Worm (Caenorhabditis elegans) whole organism, L4 larva: Measurements from ENCODE around the gene sand-1.
A peak's percentile ranks its signal among the peaks of the same experiment; 100 is the strongest.

Source experiments
- D1046.2 ChIP-seq: fragments of 200-800 bp; sonication (Bioruptor generic); IDR thresholded peaks from 2 replicates; pipeline ENCODE4 v1.3.6; 2022; ENCODE audit warnings: missing genetic modification characterization, missing compliant biosample characterization
- F10B5.3 ChIP-seq: sonication (generic microtip); optimal IDR thresholded peaks from 2 replicates; lab custom pipeline; 2016; ENCODE audit warnings: mild to moderate bottlenecking, missing genetic modification characterization, missing compliant biosample characterization
- F26F4.8 ChIP-seq: fragments of 200-800 bp; sonication (Bioruptor generic); conservative IDR thresholded peaks from 2 replicates; pipeline ENCODE4 v1.3.6; 2022; ENCODE audit warnings: missing genetic modification characterization, missing compliant biosample characterization
- F44E2.7 ChIP-seq: fragments of 200-800 bp; sonication (Bioruptor generic); IDR thresholded peaks from 2 replicates; pipeline ENCODE4 v2.1.2; 2022; ENCODE audit warnings: missing genetic modification characterization, missing compliant biosample characterization
- R02D3.7 ChIP-seq: fragments of 150-350 bp; sonication (generic microtip); optimal IDR thresholded peaks from 3 replicates; lab custom pipeline; 2014; ENCODE audit warnings: missing biosample characterization, missing genetic modification characterization
- T20F7.1 ChIP-seq: fragments of 200-800 bp; sonication (Bioruptor generic); optimal IDR thresholded peaks from 2 replicates; lab custom pipeline; 2018; ENCODE audit warnings: mild to moderate bottlenecking, missing genetic modification characterization, missing compliant biosample characterization
- T26A8.4 ChIP-seq: fragments of 200-800 bp; sonication (Bioruptor generic); IDR thresholded peaks from 2 replicates; pipeline ENCODE4 v1.3.6; 2022; ENCODE audit warnings: missing genetic modification characterization, missing compliant biosample characterization
- Y105C5A.15 ChIP-seq: fragments of 200-800 bp; sonication (Bioruptor generic); IDR thresholded peaks from 2 replicates; pipeline ENCODE4 v1.3.6; 2022; ENCODE audit warnings: missing genetic modification characterization, missing compliant biosample characterization
- Y75B8A.6 ChIP-seq: fragments of 200-800 bp; sonication (Bioruptor generic); IDR thresholded peaks from 2 replicates; pipeline ENCODE4 v1.3.6; 2022; ENCODE audit warnings: missing genetic modification reagents, missing genetic modification characterization, missing compliant biosample characterization
- ZK337.2 ChIP-seq: fragments of 200-800 bp; sonication (Bioruptor generic); IDR thresholded peaks from 2 replicates; pipeline ENCODE4 v1.3.6; 2022; ENCODE audit warnings: missing genetic modification reagents, missing genetic modification characterization, missing compliant biosample characterization
- ZK546.5 ChIP-seq, 2 experiments: sonication (generic microtip); optimal IDR thresholded peaks; 2 replicates each; lab custom pipeline; 2017; ENCODE audit warnings: missing biosample characterization in 2 of 2, missing genetic modification characterization in 2 of 2
- aha-1 ChIP-seq: fragments of 150-350 bp; peaks from one replicate; lab custom pipeline; 2014; ENCODE audit warnings: missing biosample characterization, missing genetic modification characterization
- aly-2 ChIP-seq: sonication (generic microtip); optimal IDR thresholded peaks from 2 replicates; lab custom pipeline; 2018; ENCODE audit warnings: missing biosample characterization, missing genetic modification characterization
- arid-1 ChIP-seq: fragments of 200-800 bp; sonication (Bioruptor generic); conservative IDR thresholded peaks from 2 replicates; pipeline ENCODE4 v1.3.6; 2022; ENCODE audit warnings: missing genetic modification reagents, missing genetic modification characterization, missing compliant biosample characterization
- attf-4 ChIP-seq: sonication (generic microtip); optimal IDR thresholded peaks from 3 replicates; lab custom pipeline; 2017; ENCODE audit warnings: missing biosample characterization, missing genetic modification characterization
- ceh-62 ChIP-seq: sonication (generic microtip); optimal IDR thresholded peaks from 2 replicates; lab custom pipeline; 2017; ENCODE audit warnings: missing biosample characterization, missing genetic modification characterization
- ces-1 ChIP-seq: fragments of 150-350 bp; sonication (generic microtip); optimal IDR thresholded peaks from 4 replicates; lab custom pipeline; 2014; ENCODE audit warnings: missing biosample characterization, missing genetic modification reagents, missing genetic modification characterization
- cey-2 ChIP-seq: sonication (generic microtip); optimal IDR thresholded peaks from 3 replicates; lab custom pipeline; 2017; ENCODE audit warnings: missing genetic modification characterization, mild to moderate bottlenecking, missing compliant biosample characterization, antibody characterized with exemption, borderline replicate concordance; ENCODE audit not compliant: insufficient read depth
- ctbp-1 ChIP-seq: fragments of 200-800 bp; sonication (Bioruptor generic); IDR thresholded peaks from 2 replicates; pipeline ENCODE4 v1.3.6; 2022; ENCODE audit warnings: missing genetic modification reagents, missing genetic modification characterization, missing compliant biosample characterization
- daf-16 ChIP-seq, 3 experiments: sonication (generic microtip); optimal IDR thresholded peaks; 2 replicates each; lab custom pipeline; 2016 to 2017; ENCODE audit warnings: missing genetic modification characterization in 3 of 3, missing genetic modification reagents in 3 of 3, mild to moderate bottlenecking in 2 of 3, missing compliant biosample characterization in 2 of 3, missing biosample characterization in 1 of 3, moderate library complexity in 1 of 3
- daf-19 ChIP-seq: fragments of 200-800 bp; sonication (Bioruptor generic); conservative IDR thresholded peaks from 2 replicates; pipeline ENCODE4 v1.3.6; 2022; ENCODE audit warnings: missing genetic modification characterization, missing compliant biosample characterization
- dmd-8 ChIP-seq: fragments of 200-800 bp; sonication (Bioruptor generic); IDR thresholded peaks from 2 replicates; pipeline ENCODE4 v1.3.6; 2022; ENCODE audit warnings: missing genetic modification characterization, missing compliant biosample characterization
- dpl-1 ChIP-seq: fragments of 150-350 bp; optimal IDR thresholded peaks from 2 replicates; lab custom pipeline; 2014; ENCODE audit warnings: missing biosample characterization, missing genetic modification reagents, missing genetic modification characterization
- gei-8 ChIP-seq: fragments of 200-800 bp; sonication (Bioruptor generic); optimal IDR thresholded peaks from 2 replicates; lab custom pipeline; 2018; ENCODE audit warnings: mild to moderate bottlenecking, missing genetic modification characterization, missing compliant biosample characterization
- hif-1 ChIP-seq, 2 experiments: sonication (generic microtip); optimal IDR thresholded peaks; 2 replicates each; lab custom pipeline; 2016 to 2017; ENCODE audit warnings: missing compliant biosample characterization in 2 of 2, missing genetic modification characterization in 2 of 2, missing genetic modification reagents in 2 of 2, missing genotype in 2 of 2, mild to moderate bottlenecking in 1 of 2
- hlh-11 ChIP-seq: fragments of 200-800 bp; sonication (Bioruptor generic); optimal IDR thresholded peaks from 2 replicates; lab custom pipeline; 2018; ENCODE audit warnings: mild to moderate bottlenecking, missing genetic modification characterization, missing compliant biosample characterization
- hmg-1.1 ChIP-seq: fragments of 200-800 bp; sonication (Bioruptor generic); IDR thresholded peaks from 2 replicates; pipeline ENCODE4 v1.3.6; 2022; ENCODE audit warnings: missing genetic modification reagents, missing genetic modification characterization, missing compliant biosample characterization
- jun-1 ChIP-seq: fragments of 150-350 bp; optimal IDR thresholded peaks from 2 replicates; lab custom pipeline; 2014; ENCODE audit warnings: missing biosample characterization, missing genetic modification reagents, missing genetic modification characterization
- lin-38 ChIP-seq: fragments of 200-800 bp; sonication (Bioruptor generic); IDR thresholded peaks from 2 replicates; pipeline ENCODE4 v1.3.6; 2022; ENCODE audit warnings: missing genetic modification reagents, missing genetic modification characterization, missing compliant biosample characterization
- lsy-2 ChIP-seq, 2 experiments: fragments of 150-350 bp in 1 of 2; sonication (generic microtip) in 1 of 2; optimal IDR thresholded peaks; 2 replicates each; lab custom pipeline; 2014 to 2017; ENCODE audit warnings: missing biosample characterization in 2 of 2, missing genetic modification characterization in 2 of 2
- madf-5 ChIP-seq, 2 experiments: fragments of 200-800 bp; sonication (Bioruptor generic); IDR thresholded peaks; 2 replicates each; pipeline ENCODE4 v1.3.6; 2022; ENCODE audit warnings: missing compliant biosample characterization in 2 of 2, missing genetic modification characterization in 2 of 2
- madf-9 ChIP-seq: fragments of 200-800 bp; sonication (Bioruptor generic); conservative IDR thresholded peaks from 2 replicates; pipeline ENCODE4 v1.3.6; 2022; ENCODE audit warnings: missing genetic modification reagents, missing genetic modification characterization, missing compliant biosample characterization
- mxl-3 ChIP-seq: fragments of 200-800 bp; sonication (Bioruptor generic); optimal IDR thresholded peaks from 2 replicates; lab custom pipeline; 2018; ENCODE audit warnings: mild to moderate bottlenecking, missing genetic modification characterization, missing compliant biosample characterization
- nhr-10 ChIP-seq: fragments of 150-350 bp; optimal IDR thresholded peaks from 2 replicates; lab custom pipeline; 2014; ENCODE audit warnings: missing biosample characterization, missing genetic modification characterization
- nhr-11 ChIP-seq: fragments of 150-350 bp; optimal IDR thresholded peaks from 2 replicates; lab custom pipeline; 2014; ENCODE audit warnings: missing biosample characterization, missing genetic modification characterization
- nhr-42 ChIP-seq: fragments of 200-800 bp; sonication (Bioruptor generic); IDR thresholded peaks from 2 replicates; pipeline ENCODE4 v1.3.6; 2022; ENCODE audit warnings: missing genetic modification characterization, missing compliant biosample characterization
- nhr-48 ChIP-seq: sonication (generic microtip); optimal IDR thresholded peaks from 2 replicates; lab custom pipeline; 2016; ENCODE audit warnings: mild to moderate bottlenecking, missing genetic modification characterization, missing compliant biosample characterization
- nhr-6 ChIP-seq: fragments of 150-350 bp; optimal IDR thresholded peaks from 2 replicates; lab custom pipeline; 2014; ENCODE audit warnings: missing biosample characterization, missing genetic modification characterization
- sdz-12 ChIP-seq: fragments of 200-800 bp; sonication (Bioruptor generic); optimal IDR thresholded peaks from 2 replicates; lab custom pipeline; 2018; ENCODE audit warnings: mild to moderate bottlenecking, missing genetic modification characterization, missing compliant biosample characterization
- set-16 ChIP-seq: fragments of 200-800 bp; sonication (Bioruptor generic); IDR thresholded peaks from 2 replicates; pipeline ENCODE4 v1.3.6; 2022; ENCODE audit warnings: missing genetic modification reagents, missing genetic modification characterization, missing compliant biosample characterization
- skn-1 ChIP-seq: fragments of 150-350 bp; optimal IDR thresholded peaks from 2 replicates; lab custom pipeline; 2014; ENCODE audit warnings: missing biosample characterization, missing genetic modification characterization
- snpc-1.2 ChIP-seq: fragments of 200-800 bp; sonication (Bioruptor generic); IDR thresholded peaks from 2 replicates; pipeline ENCODE4 v1.3.6; 2022; ENCODE audit warnings: missing genetic modification reagents, missing genetic modification characterization, missing compliant biosample characterization
- snpc-4 ChIP-seq: fragments of 150-350 bp; optimal IDR thresholded peaks from 2 replicates; lab custom pipeline; 2014; ENCODE audit warnings: missing biosample characterization, missing genetic modification characterization
- spr-3 ChIP-seq: fragments of 200-800 bp; sonication (Bioruptor generic); optimal IDR thresholded peaks from 2 replicates; lab custom pipeline; 2018; ENCODE audit warnings: mild to moderate bottlenecking, missing genetic modification characterization, missing compliant biosample characterization
- tag-97 ChIP-seq: fragments of 200-800 bp; sonication (Bioruptor generic); IDR thresholded peaks from 2 replicates; pipeline ENCODE4 v1.3.6; 2022; ENCODE audit warnings: missing genetic modification characterization, missing compliant biosample characterization
- unc-130 ChIP-seq: sonication (generic microtip); optimal IDR thresholded peaks from 2 replicates; lab custom pipeline; 2016; ENCODE audit warnings: missing genetic modification reagents, missing genetic modification characterization, missing compliant biosample characterization
- unc-39 ChIP-seq: sonication (generic microtip); optimal IDR thresholded peaks from 2 replicates; lab custom pipeline; 2017; ENCODE audit warnings: missing biosample characterization, missing genetic modification characterization
- unc-62 ChIP-seq, 3 experiments: fragments of 150-350 bp in 1 of 3; sonication (generic microtip); optimal IDR thresholded peaks in 2 of 3; peaks in 1 of 3; 1 replicate in 1 of 3; 2 replicates in 2 of 3; lab custom pipeline; 2014 to 2017; ENCODE audit warnings: missing biosample characterization in 3 of 3, missing genetic modification characterization in 3 of 3, missing genetic modification reagents in 3 of 3, missing genotype in 1 of 3
- vab-7 ChIP-seq: fragments of 200-800 bp; sonication (Bioruptor generic); IDR thresholded peaks from 2 replicates; pipeline ENCODE4 v1.3.6; 2022; ENCODE audit warnings: missing genetic modification reagents, missing genetic modification characterization, missing compliant biosample characterization
- ztf-11 ChIP-seq: fragments of 150-350 bp; optimal IDR thresholded peaks from 2 replicates; lab custom pipeline; 2014; ENCODE audit warnings: missing biosample characterization, missing genetic modification characterization

Gene sand-1

DNA sequence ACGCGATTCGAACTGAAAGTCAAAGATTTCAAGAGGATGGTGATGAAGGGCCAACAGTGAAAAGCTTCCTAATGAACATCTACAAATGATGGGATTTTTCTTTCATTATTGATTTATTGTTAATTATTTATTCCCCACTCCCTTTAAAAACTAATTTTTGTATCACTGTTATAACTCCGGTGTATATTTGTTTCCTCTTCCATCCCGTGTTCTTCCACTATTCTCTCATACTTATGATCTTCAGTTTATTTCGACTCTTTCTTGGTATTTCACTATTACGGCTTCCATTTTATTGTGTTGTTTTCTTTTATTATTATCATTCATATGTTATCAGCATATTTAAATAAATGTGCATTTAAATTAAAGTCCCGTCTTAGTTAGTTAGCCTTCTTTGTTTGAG is 7.7 kb downstream of the sand-1 start (continued):
- TF ChIP-seq T20F7.1 (no peak), vab-7 (GFP tag; lab: Robert Waterston, UW) (no peak), jun-1 (no peak), dpl-1 (GFP tag; lab: Kevin White, UChicago) (no peak), D1046.2 (no peak), ztf-11 (no peak), daf-16 (GFP tag; optimal IDR thresholded peaks at IDR 0.05; lab: Kevin White, UChicago) (no peak), daf-16 (tag; optimal IDR thresholded peaks at IDR 0.05; lab: Kevin White, UChicago) (peak; percentile 61), tag-97 (GFP tag; lab: Robert Waterston, UW) (no peak), dmd-8 (GFP tag; lab: Robert Waterston, UW) (no peak), set-16 (GFP tag; lab: Robert Waterston, UW) (no peak), F26F4.8 (GFP tag; lab: Robert Waterston, UW) (no peak), T26A8.4 (GFP tag; lab: Robert Waterston, UW) (no peak), ZK546.5 (tag; optimal IDR thresholded peaks at IDR 0.05; lab: Kevin White, UChicago) (no peak), attf-4 (tag; lab: Kevin White, UChicago) (no peak), snpc-1.2 (no peak), Y75B8A.6 (GFP tag; lab: Robert Waterston, UW) (no peak), snpc-4 (tag; lab: Kevin White, UChicago) (no peak), gei-8 (GFP tag; lab: Kevin White, UChicago) (no peak), hlh-11 (tag; lab: Kevin White, UChicago) (no peak), sdz-12 (GFP tag; lab: Kevin White, UChicago) (no peak), arid-1 (GFP tag; lab: Robert Waterston, UW) (no peak), R02D3.7 (tag; lab: Kevin White, UChicago) (no peak), aha-1 (tag; lab: Kevin White, UChicago) (no peak)

ce11 chrIV:5374946-5375345 is 8.3 kb downstream of the sand-1 start:
- TF ChIP-seq unc-39 (tag; lab: Kevin White, UChicago) (no peak), ZK337.2 (GFP tag; lab: Robert Waterston, UW) (no peak), nhr-10 (tag; lab: Kevin White, UChicago) (no peak), lsy-2 (tag; optimal IDR thresholded peaks at IDR 0.05; lab: Kevin White, UChicago) (no peak), ceh-62 (tag; lab: Kevin White, UChicago) (no peak), daf-19 (no peak), ces-1 (GFP tag; lab: Kevin White, UChicago) (no peak), nhr-6 (no peak), set-16 (GFP tag; lab: Robert Waterston, UW) (no peak), D1046.2 (peak; percentile 25; the same call in 1 of the 2 replicates), lin-38 (GFP tag; lab: Robert Waterston, UW) (no peak), madf-5 (GFP tag; IDR thresholded peaks at IDR 0.05; lab: Robert Waterston, UW) (no peak), spr-3 (no peak), mxl-3 (GFP tag; lab: Kevin White, UChicago) (no peak), hmg-1.1 (GFP tag; lab: Robert Waterston, UW) (no peak), nhr-48 (no peak), unc-130 (GFP tag; lab: Kevin White, UChicago) (no peak), F44E2.7 (GFP tag; lab: Robert Waterston, UW) (no peak), nhr-42 (no peak), vab-7 (GFP tag; lab: Robert Waterston, UW) (no peak), cey-2 (tag; lab: Kevin White, UChicago) (no peak), aha-1 (tag; lab: Kevin White, UChicago) (peak; percentile 53), skn-1 (tag; lab: Kevin White, UChicago) (no peak), Y105C5A.15 (peak; percentile 60; the same call in 1 of the 2 replicates), nhr-11 (tag; lab: Kevin White, UChicago) (no peak), ctbp-1 (no peak), arid-1 (GFP tag; lab: Robert Waterston, UW) (no peak), unc-62 (GFP tag; optimal IDR thresholded peaks at IDR 0.05 in 1 of 2; lab: Kevin White, UChicago) (no peak), unc-62 (tag; optimal IDR thresholded peaks at IDR 0.05; lab: Kevin White, UChicago) (no peak), hif-1 (tag; optimal IDR thresholded peaks at IDR 0.05; lab: Kevin White, UChicago) (no peak), daf-16 (GFP tag; optimal IDR thresholded peaks at IDR 0.05; lab: Kevin White, UChicago) (no peak), daf-16 (tag; optimal IDR thresholded peaks at IDR 0.05; lab: Kevin White, UChicago) (peak; percentile 4), madf-9 (no peak), F10B5.3 (tag; lab: Kevin White, UChicago) (no peak), aly-2 (tag; lab: Kevin White, UChicago) (no peak), ztf-11 (no peak)
